Fruit fly (Drosophila melanogaster): ENCODE data around the gene Kdm2.
A peak's percentile ranks its signal among the peaks of the same experiment; 100 is the strongest.

Kdm2 gene

dm6 chr3R:9051937-9052680, at the start of gene Kdm2:
TSS of gene Kdm2 (plus strand) at chr3R:9052495.
- no peak for TF ChIP-seq CG8478 (optimal IDR thresholded peaks at IDR 0.05)

- TF ChIP-seq CTCF (optimal IDR thresholded peaks at IDR 0.05) (no peak), CG8478 (optimal IDR thresholded peaks at IDR 0.05) (no peak)
These were observed 49.8 kb upstream of the Kdm2 start for dm6 chr3R:9002542-9002941.

DNA sequence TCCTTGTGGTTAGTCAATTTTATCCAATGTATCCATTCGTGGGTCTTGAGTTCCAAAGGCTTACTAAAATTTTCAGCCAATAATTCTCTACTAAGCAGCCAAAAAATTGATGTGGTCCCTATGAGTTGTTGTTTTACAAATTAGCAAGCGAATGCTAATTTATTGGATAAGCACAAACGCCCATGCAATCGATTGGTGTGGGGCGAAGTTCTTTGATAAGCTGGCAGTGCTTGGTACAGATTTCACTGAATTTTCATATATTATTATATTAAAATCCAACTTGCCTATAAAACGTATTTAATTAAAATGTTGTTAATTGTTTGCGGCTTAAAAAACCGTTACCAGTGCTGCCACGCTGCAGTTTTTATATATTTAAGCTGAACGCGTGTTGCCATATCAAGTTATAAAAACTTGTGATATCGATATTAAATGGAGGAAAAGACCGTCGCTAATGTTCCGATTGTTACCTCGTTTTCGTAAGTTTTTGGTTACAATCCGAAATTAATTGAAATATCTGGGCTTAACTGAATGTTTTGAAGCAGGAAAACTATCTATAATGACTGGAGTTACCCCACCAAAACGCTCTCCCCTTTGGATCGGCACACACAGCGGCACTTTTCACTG, 48.6 kb upstream of the Kdm2 start, which contains the start of the genes CG31100 and CG11980:
TSS of gene CG31100 (minus strand) at position 51 of the 624 bp plus-strand sequence.
TSS of gene CG11980 (plus strand) at position 418 of the 624 bp plus-strand sequence.
- peak in 1 of 2 experiments; percentile 30 for TF ChIP-seq CTCF (optimal IDR thresholded peaks at IDR 0.05)
- TF ChIP-seq CG8478 (optimal IDR thresholded peaks at IDR 0.05) = no peak

DNA sequence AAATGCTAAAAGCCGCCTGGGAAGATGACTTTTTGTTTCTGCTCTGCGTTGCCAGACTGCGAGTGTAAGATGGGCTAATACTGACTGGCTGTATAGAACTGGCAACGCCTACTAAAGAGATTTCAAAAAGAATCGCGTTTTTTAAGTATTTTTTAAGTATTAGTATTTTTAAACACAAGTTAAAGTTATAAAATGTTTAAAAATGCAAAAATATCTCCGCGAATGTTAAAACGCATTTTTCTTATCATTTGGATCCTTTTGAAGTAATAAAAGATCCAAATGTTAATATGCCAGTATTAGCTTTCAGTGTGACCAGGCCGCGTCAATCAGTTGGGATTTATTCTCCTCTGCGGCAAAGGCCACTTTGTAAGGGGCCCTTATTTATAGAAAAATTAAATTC, 46.2 kb upstream of the Kdm2 start, which contains the start of the genes Prosbeta3 and Iru:
TSS of gene Prosbeta3 (minus strand) at position 98 of the 400 bp plus-strand sequence.
TSS of gene Iru (plus strand) at position 328 of the 400 bp plus-strand sequence.
- no peak for TF ChIP-seq CG8478 (optimal IDR thresholded peaks at IDR 0.05)
- TF ChIP-seq CTCF (optimal IDR thresholded peaks at IDR 0.05) = no peak

- TF ChIP-seq CTCF (optimal IDR thresholded peaks at IDR 0.05) (no peak), CG8478 (optimal IDR thresholded peaks at IDR 0.05) (no peak)
These were observed 45.0 kb upstream of the Kdm2 start for dm6 chr3R:9007258-9007657.

DNA sequence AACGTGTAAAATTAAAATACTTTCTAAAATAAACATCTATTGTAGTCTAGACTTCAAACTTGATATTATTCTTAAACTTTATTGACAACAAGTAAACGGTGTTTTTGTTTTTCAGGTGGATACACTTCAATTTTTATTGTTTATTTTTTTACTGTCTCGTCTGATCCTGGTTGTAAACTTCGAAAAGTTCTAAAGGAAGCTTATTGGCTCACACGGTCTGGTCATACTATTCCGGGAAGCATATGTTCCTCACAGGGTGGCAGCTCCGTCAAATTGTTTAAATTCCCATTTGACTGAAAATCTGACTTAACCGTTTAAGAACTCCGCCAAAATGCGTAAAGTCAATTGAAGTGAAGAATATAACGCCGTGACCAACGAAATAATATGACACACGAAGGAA, 44.1 kb upstream of the Kdm2 start, which contains the start of gene CG11983:
TSS of gene CG11983 (plus strand) at position 120 of the 400 bp plus-strand sequence.
- TF ChIP-seq CTCF (optimal IDR thresholded peaks at IDR 0.05) (no peak), CG8478 (optimal IDR thresholded peaks at IDR 0.05) (no peak)

DNA sequence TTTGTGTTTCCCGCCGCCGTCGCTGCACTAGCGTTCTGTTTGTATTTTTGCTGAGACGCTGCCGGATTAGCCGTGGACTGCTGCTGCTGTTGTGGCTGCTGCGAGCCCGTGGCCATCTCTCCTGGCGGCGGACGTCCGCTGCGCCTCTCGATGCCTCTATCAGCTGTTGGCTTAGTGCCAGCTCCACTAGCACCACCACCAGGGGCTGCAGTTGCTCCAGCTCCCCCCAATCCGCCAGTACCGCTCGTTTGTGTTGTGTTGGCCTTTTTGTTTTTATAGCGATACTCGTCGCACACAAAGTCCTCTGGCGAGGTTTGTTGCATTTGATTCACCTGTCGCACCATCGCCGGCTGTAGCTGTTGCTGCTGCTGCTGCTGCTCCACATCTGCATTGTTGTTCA, 41.6 kb upstream of the Kdm2 start:
- TF ChIP-seq CTCF (optimal IDR thresholded peaks at IDR 0.05) (no peak), CG8478 (optimal IDR thresholded peaks at IDR 0.05) (no peak)

DNA sequence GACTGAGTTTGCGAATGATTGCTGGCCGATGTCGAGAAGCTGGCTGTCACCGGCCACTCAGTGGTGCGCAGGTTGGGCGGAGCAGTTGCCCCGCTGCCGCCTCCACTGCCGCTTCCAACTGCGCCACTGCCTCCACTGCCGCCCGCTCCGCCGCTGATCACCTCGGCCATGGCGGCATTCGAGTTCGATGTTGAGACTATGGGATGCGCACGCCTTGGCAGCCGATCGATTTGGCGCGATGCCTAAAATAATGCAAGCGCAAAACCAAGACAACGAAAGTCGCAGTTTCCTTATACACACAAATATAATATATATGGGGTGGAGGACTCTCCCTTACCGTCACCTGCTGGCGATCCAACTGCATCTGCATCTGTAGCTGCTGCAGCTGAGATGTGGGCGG, 40.6 kb upstream of the Kdm2 start:
- TF ChIP-seq CG8478 (optimal IDR thresholded peaks at IDR 0.05) (no peak), CTCF (optimal IDR thresholded peaks at IDR 0.05) (no peak)

- TF ChIP-seq CTCF (optimal IDR thresholded peaks at IDR 0.05) (no peak), CG8478 (optimal IDR thresholded peaks at IDR 0.05) (no peak)
These were observed 38.4 kb upstream of the Kdm2 start for dm6 chr3R:9013765-9014380.

DNA sequence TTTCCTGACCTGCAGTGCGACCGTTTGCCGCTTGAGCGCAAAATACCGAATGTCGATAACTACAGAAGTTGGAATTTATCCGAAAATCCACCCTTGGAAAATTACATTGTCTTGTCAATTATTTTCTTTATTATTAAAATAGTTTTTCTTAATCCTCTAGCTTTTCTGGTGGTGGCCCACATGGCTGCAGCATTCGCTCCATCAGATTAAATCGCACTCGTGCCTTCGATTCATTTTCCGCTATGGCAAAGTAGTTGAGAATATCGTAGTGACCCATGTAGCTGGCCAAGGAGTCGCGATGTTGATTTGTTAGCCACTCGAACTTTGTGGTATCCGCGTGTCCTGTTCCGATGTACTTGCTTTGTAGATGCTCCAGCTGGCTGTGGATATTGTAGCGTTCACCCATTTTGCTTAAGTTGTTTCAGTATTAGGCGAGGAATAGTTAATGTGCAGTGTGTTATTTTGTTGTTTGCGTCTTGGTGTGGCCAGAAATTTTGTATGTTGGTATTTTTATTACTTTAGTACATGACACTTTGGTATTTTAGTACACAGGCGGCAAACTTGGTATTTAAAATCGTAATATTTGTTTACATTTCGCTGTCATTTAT, 37.3 kb upstream of the Kdm2 start, which contains the start of the genes Kcmf1, Sf3b5 and CG11986:
TSS of gene Kcmf1 (minus strand) at position 51 of the 608 bp plus-strand sequence.
TSS of gene Sf3b5 (minus strand) at position 483 of the 608 bp plus-strand sequence.
TSS of gene CG11986 (plus strand) at position 588 of the 608 bp plus-strand sequence.
- no peak for TF ChIP-seq CTCF (optimal IDR thresholded peaks at IDR 0.05)
- no peak for TF ChIP-seq CG8478 (optimal IDR thresholded peaks at IDR 0.05)

DNA sequence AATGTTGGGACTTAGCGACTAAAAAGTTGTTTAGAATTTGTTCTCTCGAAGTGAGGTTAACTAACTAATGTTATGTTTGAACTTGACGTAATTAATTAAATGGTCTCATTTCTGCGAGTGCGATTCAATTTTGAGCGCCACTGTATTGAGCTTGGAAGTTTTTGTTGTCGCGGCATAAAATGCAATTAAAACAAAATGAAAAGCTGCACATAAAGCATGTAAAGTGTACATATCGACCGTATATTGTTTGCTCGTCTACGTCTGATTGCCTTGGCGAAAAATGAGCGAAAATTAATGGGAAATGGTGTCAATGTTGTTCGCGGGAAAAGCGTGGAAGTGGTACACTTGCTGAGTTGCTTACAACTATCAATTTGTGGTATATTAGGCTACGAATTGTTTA, 35.4 kb upstream of the Kdm2 start:
- TF ChIP-seq CG8478 (optimal IDR thresholded peaks at IDR 0.05) (no peak), CTCF (optimal IDR thresholded peaks at IDR 0.05) (no peak)

DNA sequence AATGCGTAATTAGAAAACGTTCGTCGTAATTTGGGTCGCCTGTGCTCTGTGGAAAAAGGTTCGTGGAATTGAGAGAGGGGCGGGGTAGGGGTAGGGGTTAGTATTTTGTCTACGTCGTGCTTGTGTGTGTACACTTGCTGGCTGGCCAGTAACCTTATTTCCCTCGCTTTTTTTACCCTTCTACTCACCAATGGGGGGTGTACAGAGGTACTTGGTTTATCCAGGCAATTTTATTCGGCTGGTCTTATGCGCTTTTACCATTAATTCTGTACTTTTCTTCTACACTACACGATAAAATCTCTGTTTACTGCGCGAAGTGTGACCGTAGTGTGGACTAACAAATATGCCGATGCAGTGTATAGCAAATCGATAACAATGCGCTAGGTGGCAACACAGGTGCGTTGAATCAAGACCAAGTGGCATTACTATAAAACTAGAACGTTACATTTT, 32.6 kb upstream of the Kdm2 start, which contains the start of gene tgo:
TSS of gene tgo (minus strand) at position 334 of the 450 bp plus-strand sequence.
- TF ChIP-seq CG8478 (optimal IDR thresholded peaks at IDR 0.05) = no peak
- peak; percentile 15 to 47 for TF ChIP-seq CTCF (optimal IDR thresholded peaks at IDR 0.05)

- TF ChIP-seq CG8478 (optimal IDR thresholded peaks at IDR 0.05) (no peak), CTCF (optimal IDR thresholded peaks at IDR 0.05) (no peak)
These were observed 28.4 kb upstream of the Kdm2 start for dm6 chr3R:9023934-9024333.

DNA sequence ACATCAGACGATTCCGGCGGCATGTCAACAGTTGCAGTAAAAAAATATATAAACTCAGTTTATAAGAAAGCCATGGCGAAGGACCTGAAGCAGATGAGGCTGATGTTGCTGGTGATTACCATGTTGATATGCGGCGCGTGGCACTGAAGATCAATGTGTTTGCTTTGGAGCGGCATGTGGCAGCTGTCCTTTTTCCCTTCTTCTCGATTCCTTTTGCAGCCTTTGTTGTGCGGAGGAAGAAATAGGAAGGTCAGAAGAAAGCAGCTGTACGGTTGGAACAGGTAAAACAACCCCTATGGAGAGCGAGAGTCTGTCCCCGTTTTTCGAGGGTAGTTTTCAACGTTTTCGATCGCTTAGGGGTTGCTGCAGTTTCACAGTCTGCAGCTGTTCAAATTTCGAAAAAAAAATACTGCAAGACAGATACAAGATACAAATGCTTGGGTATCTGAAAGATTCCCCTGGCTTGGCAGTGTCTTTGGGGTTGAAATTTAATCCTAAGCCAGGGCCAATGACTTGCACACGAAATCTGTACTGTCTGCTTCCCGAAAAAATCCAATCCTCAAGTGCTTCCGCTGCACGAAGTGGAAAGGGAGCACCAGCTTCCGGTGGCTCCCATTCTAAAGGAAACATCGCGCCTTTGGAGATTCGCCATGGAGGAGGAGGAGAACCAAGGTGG, 27.3 kb upstream of the Kdm2 start:
- TF ChIP-seq CG8478 (optimal IDR thresholded peaks at IDR 0.05) = no peak
- TF ChIP-seq CTCF (optimal IDR thresholded peaks at IDR 0.05) = no peak

Measured in S2 (cell line).